Worm (Caenorhabditis elegans) whole organism, L1 larva: Measurements from ENCODE around the gene Y46E12A.5.

Source experiments
- alr-1 ChIP-seq: fragments of 200-800 bp; sonication (Bioruptor generic); optimal IDR thresholded peaks from 2 replicates; lab custom pipeline; 2018; ENCODE audit warnings: borderline replicate concordance, mild to moderate bottlenecking, missing genetic modification characterization, missing compliant biosample characterization
- ceh-88 ChIP-seq: fragments of 200-800 bp; sonication (Bioruptor generic); IDR thresholded peaks from 2 replicates; pipeline ENCODE4 v1.3.6; 2022; ENCODE audit warnings: missing genetic modification characterization, missing compliant biosample characterization
- efl-1 ChIP-seq, 4 experiments: fragments of 150-350 bp; optimal IDR thresholded peaks in 3 of 4; peaks in 1 of 4; 1 replicate in 1 of 4; 2 replicates in 3 of 4; lab custom pipeline; 2014; ENCODE audit warnings: missing biosample characterization in 2 of 4, missing genetic modification characterization in 2 of 4, missing genetic modification reagents in 2 of 4
- lin-39 ChIP-seq: fragments of 150-350 bp; optimal IDR thresholded peaks from 2 replicates; lab custom pipeline; 2014; ENCODE audit warnings: missing biosample characterization, missing genetic modification reagents, missing genetic modification characterization
- nhr-11 ChIP-seq: fragments of 150-350 bp; optimal IDR thresholded peaks from 2 replicates; lab custom pipeline; 2014; ENCODE audit warnings: missing biosample characterization, missing genetic modification characterization
- swsn-7 ChIP-seq: sonication (generic microtip); optimal IDR thresholded peaks from 2 replicates; lab custom pipeline; 2016; ENCODE audit warnings: missing genetic modification characterization, missing compliant biosample characterization
- ztf-4 ChIP-seq: fragments of 150-350 bp; optimal IDR thresholded peaks from 2 replicates; lab custom pipeline; 2014; ENCODE audit warnings: missing biosample characterization, missing genetic modification characterization

DNA sequence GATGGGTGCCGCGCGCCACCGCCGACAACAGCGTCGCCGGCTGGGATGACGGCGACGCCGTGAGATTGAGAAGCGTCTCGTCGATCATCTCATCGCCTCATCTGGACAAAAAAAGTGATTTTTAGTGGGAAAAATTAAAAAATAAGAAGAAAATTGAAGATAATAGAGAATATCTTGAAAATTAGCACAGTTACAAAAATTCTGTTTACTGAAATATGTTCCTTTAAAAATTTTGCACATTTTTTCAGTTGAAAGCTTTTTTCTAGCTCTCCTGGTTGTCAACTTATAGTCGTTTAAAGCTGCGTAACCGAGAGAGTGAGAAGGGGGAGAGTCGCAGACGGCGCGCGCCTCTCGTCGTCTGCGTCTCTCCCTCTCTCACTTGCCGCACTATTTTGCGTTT lies 25.1 kb downstream of the Y46E12A.5 start, which contains the start of gene ser-4:
- no peak for TF ChIP-seq ztf-4 (tag; lab: Kevin White, UChicago)
- TF ChIP-seq alr-1 (tag; lab: Kevin White, UChicago), result no peak
- TF ChIP-seq lin-39, result no peak
- TF ChIP-seq ceh-88 (GFP tag; lab: Robert Waterston, UW), result no peak
- TF ChIP-seq efl-1 (optimal IDR thresholded peaks at IDR 0.05; lab: Kevin White, UChicago), result no peak
- no peak for TF ChIP-seq efl-1 (GFP tag; optimal IDR thresholded peaks at IDR 0.05 in 1 of 2; lab: Kevin White, UChicago)
- TF ChIP-seq swsn-7 (tag; lab: Kevin White, UChicago), result no peak
- TF ChIP-seq nhr-11, result no peak
